Worm (Caenorhabditis elegans) whole organism, early embryonic: ENCODE data around the gene D1014.7.

Experiments
- B0310.2 ChIP-seq: sonication (generic microtip); optimal IDR thresholded peaks from 2 replicates; lab custom pipeline; 2016; ENCODE audit warnings: mild to moderate bottlenecking, missing genetic modification characterization, missing compliant biosample characterization
- F13C5.2 ChIP-seq: sonication (generic microtip); optimal IDR thresholded peaks from 2 replicates; lab custom pipeline; 2017; ENCODE audit warnings: mild to moderate bottlenecking, missing genetic modification characterization, inconsistent platforms, missing compliant biosample characterization
- aly-1 ChIP-seq: sonication (generic microtip); optimal IDR thresholded peaks from 2 replicates; lab custom pipeline; 2016; ENCODE audit warnings: missing genetic modification characterization, missing compliant biosample characterization
- ama-1 ChIP-seq: fragments of 150-350 bp; optimal IDR thresholded peaks from 2 replicates; lab custom pipeline; 2014
- ceh-13 ChIP-seq: fragments of 200-800 bp; sonication (Bioruptor generic); optimal IDR thresholded peaks from 2 replicates; lab custom pipeline; 2018; ENCODE audit warnings: mild to moderate bottlenecking, missing genetic modification characterization, missing compliant biosample characterization
- ceh-36 ChIP-seq: sonication (generic microtip); optimal IDR thresholded peaks from 2 replicates; lab custom pipeline; 2016; ENCODE audit warnings: missing genetic modification characterization, inconsistent platforms, missing compliant biosample characterization
- ets-7 ChIP-seq: sonication (generic microtip); optimal IDR thresholded peaks from 2 replicates; lab custom pipeline; 2016; ENCODE audit warnings: missing genotype, missing genetic modification characterization, missing compliant biosample characterization
- flt-1 ChIP-seq: fragments of 200-800 bp; sonication (Bioruptor generic); IDR thresholded peaks from 2 replicates; pipeline ENCODE4 v1.3.6; 2022; ENCODE audit warnings: missing genetic modification characterization, missing compliant biosample characterization
- hmbx-1 ChIP-seq: sonication (generic microtip); optimal IDR thresholded peaks from 2 replicates; lab custom pipeline; 2016; ENCODE audit warnings: mild to moderate bottlenecking, missing genetic modification characterization, missing compliant biosample characterization
- hmg-4 ChIP-seq: fragments of 200-800 bp; sonication (Bioruptor generic); optimal IDR thresholded peaks from 2 replicates; lab custom pipeline; 2018; ENCODE audit warnings: mild to moderate bottlenecking, missing genetic modification characterization, missing compliant biosample characterization
- hnd-1 ChIP-seq: sonication (generic microtip); optimal IDR thresholded peaks from 2 replicates; lab custom pipeline; 2016; ENCODE audit warnings: missing genetic modification characterization, missing compliant biosample characterization
- pes-1 ChIP-seq: fragments of 200-800 bp; sonication (Bioruptor generic); IDR thresholded peaks from 2 replicates; pipeline ENCODE4 v1.3.6; 2022; ENCODE audit warnings: missing genetic modification reagents, missing genetic modification characterization, missing compliant biosample characterization
- scrt-1 ChIP-seq: fragments of 200-800 bp; sonication (Bioruptor generic); IDR thresholded peaks from 2 replicates; pipeline ENCODE4 v1.3.6; 2022; ENCODE audit warnings: missing genetic modification characterization, missing compliant biosample characterization
- sea-1 ChIP-seq: fragments of 200-800 bp; sonication (Bioruptor generic); conservative IDR thresholded peaks from 2 replicates; pipeline ENCODE4 v1.3.6; 2022; ENCODE audit warnings: missing genetic modification characterization, missing compliant biosample characterization
- tbx-11 ChIP-seq: fragments of 200-800 bp; sonication (Bioruptor generic); IDR thresholded peaks from 2 replicates; pipeline ENCODE4 v1.3.6; 2022; ENCODE audit warnings: missing genetic modification characterization, missing compliant biosample characterization
- tbx-37 ChIP-seq: fragments of 200-800 bp; sonication (Bioruptor generic); conservative IDR thresholded peaks from 2 replicates; pipeline ENCODE4 v1.3.6; 2022; ENCODE audit warnings: missing genetic modification reagents, missing genetic modification characterization, missing compliant biosample characterization
- tra-4 ChIP-seq: sonication (generic microtip); optimal IDR thresholded peaks from 2 replicates; lab custom pipeline; 2017; ENCODE audit warnings: missing genetic modification characterization, missing compliant biosample characterization

Gene D1014.7

DNA sequence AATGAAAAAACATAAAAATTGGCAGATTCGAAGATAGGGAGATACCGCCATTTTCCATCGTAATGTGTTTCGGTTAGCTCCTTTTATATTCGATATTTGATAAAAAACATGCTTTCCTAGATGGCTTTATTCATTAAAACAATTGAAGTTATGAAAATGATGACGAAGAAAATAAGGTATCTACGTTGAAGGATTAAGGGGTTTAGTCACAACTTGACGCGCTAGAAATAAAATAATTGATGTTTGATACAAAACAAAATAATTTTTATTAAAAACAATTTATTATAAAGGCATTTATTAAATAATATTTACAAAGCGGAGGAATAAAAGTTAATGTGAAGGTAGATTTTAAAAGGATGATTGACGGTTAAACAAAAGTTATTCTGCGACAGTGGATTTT lies 27.5 kb upstream of the D1014.7 start, which contains the start of gene str-130:
TSS of gene str-130 (minus strand) at position 101 of the 400 bp plus-strand sequence.
- no peak for TF ChIP-seq hnd-1 (tag; lab: Kevin White, UChicago)

ce11 chrV:8092385-8092784 lies 25.7 kb upstream of the D1014.7 start, which contains the start of gene str-129:
str-129 (minus strand) TSS chrV:8092485.
- TF ChIP-seq hnd-1 (tag; lab: Kevin White, UChicago) (no peak), ets-7 (tag; lab: Kevin White, UChicago) (no peak), ceh-36 (tag; lab: Kevin White, UChicago) (no peak), hmg-4 (GFP tag; lab: Kevin White, UChicago) (no peak), pes-1 (GFP tag; lab: Robert Waterston, UW) (no peak), F13C5.2 (tag; lab: Kevin White, UChicago) (no peak), ceh-13 (no peak), tbx-37 (GFP tag; lab: Robert Waterston, UW) (no peak), tbx-11 (no peak), sea-1 (GFP tag; lab: Robert Waterston, UW) (no peak), tra-4 (tag; lab: Kevin White, UChicago) (no peak), flt-1 (no peak), hmbx-1 (tag; lab: Kevin White, UChicago) (no peak), scrt-1 (GFP tag; lab: Robert Waterston, UW) (no peak), B0310.2 (tag; lab: Kevin White, UChicago) (no peak), aly-1 (tag; lab: Kevin White, UChicago) (no peak)

- TF ChIP-seq hmg-4 (GFP tag; lab: Kevin White, UChicago) (no peak), aly-1 (tag; lab: Kevin White, UChicago) (no peak), tra-4 (tag; lab: Kevin White, UChicago) (no peak), F13C5.2 (tag; lab: Kevin White, UChicago) (no peak), tbx-37 (GFP tag; lab: Robert Waterston, UW) (no peak), sea-1 (GFP tag; lab: Robert Waterston, UW) (no peak), ceh-13 (no peak), hnd-1 (tag; lab: Kevin White, UChicago) (no peak), flt-1 (no peak), tbx-11 (no peak), pes-1 (GFP tag; lab: Robert Waterston, UW) (no peak), B0310.2 (tag; lab: Kevin White, UChicago) (no peak)
Observed at ce11 chrV:8095378-8095777, 22.7 kb upstream of the D1014.7 start, which contains the start of gene str-146. str-146 (minus strand) TSS chrV:8095478.

ce11 chrV:8098239-8098638 lies 19.8 kb upstream of the D1014.7 start, which contains the start of gene str-145:
str-145 (minus strand) TSS chrV:8098339.
- no peak for TF ChIP-seq hmg-4 (GFP tag; lab: Kevin White, UChicago)
- no peak for TF ChIP-seq ceh-13
- no peak for TF ChIP-seq hnd-1 (tag; lab: Kevin White, UChicago)
- no peak for TF ChIP-seq ama-1
- TF ChIP-seq flt-1: no peak
- no peak for TF ChIP-seq sea-1 (GFP tag; lab: Robert Waterston, UW)
- no peak for TF ChIP-seq hmbx-1 (tag; lab: Kevin White, UChicago)

DNA sequence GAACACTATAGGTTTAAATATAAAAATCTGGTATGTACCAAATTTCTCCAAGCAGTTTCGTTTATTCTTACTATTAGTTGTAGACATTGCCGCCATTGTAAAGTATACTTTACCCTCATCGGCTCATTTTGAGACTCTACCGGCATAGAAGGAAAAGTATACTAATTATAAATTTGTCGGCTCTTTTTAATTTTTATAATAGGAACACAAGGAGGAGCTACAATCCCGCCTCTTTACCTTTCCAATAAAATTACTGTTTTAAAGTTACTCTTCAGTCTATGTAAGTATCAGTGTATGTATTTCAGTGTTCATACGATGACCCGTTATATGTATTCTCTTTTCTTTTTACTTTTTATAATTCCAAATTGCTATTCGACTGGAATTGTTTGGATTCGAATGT lies 18.8 kb upstream of the D1014.7 start, which contains the start of gene sdz-23:
TSS of gene sdz-23 (plus strand) at position 301 of the 400 bp plus-strand sequence.
- TF ChIP-seq pes-1 (GFP tag; lab: Robert Waterston, UW) (no peak), hmbx-1 (tag; lab: Kevin White, UChicago) (no peak), ceh-13 (no peak), flt-1 (no peak), B0310.2 (tag; lab: Kevin White, UChicago) (no peak), tbx-37 (GFP tag; lab: Robert Waterston, UW) (no peak), sea-1 (GFP tag; lab: Robert Waterston, UW) (no peak), scrt-1 (GFP tag; lab: Robert Waterston, UW) (no peak), tbx-11 (no peak), ama-1 (no peak)

ce11 chrV:8102960-8103359 lies 15.1 kb upstream of the D1014.7 start, which contains the start of gene str-90:
str-90 (plus strand) TSS chrV:8103260.
- TF ChIP-seq pes-1 (GFP tag; lab: Robert Waterston, UW): no peak
- no peak for TF ChIP-seq flt-1
- TF ChIP-seq aly-1 (tag; lab: Kevin White, UChicago): no peak
- TF ChIP-seq ama-1: no peak
- no peak for TF ChIP-seq ets-7 (tag; lab: Kevin White, UChicago)

ce11 chrV:8104473-8104872 lies 13.6 kb upstream of the D1014.7 start, which contains the start of gene srlf-16:
srlf-16 (plus strand) TSS chrV:8104773.
- TF ChIP-seq ceh-13 (no peak), scrt-1 (GFP tag; lab: Robert Waterston, UW) (no peak), hmbx-1 (tag; lab: Kevin White, UChicago) (no peak), sea-1 (GFP tag; lab: Robert Waterston, UW) (no peak), pes-1 (GFP tag; lab: Robert Waterston, UW) (no peak), aly-1 (tag; lab: Kevin White, UChicago) (no peak), ceh-36 (tag; lab: Kevin White, UChicago) (no peak), F13C5.2 (tag; lab: Kevin White, UChicago) (no peak), ama-1 (no peak)

DNA sequence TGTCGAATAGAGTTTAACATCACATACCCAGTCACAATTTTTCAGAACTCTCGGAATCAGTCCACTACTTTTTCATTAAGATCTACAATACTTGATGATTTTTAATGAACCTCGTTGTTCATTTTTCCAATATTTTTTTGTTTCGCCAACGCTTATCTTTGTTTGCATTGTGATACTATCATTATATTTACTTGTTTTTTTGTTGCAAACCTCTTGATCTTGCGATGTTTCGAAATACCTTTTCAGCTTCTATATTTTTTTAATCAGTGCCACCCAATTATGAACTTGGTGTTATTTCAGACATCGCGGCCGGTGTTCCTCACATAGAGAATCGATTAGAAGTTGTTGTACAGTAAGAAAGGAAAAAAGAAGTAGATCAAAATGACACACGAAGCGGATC lies 9.4 kb upstream of the D1014.7 start, which contains the start of gene myo-5:
TSS of gene myo-5 (plus strand) at position 301 of the 400 bp plus-strand sequence.
- TF ChIP-seq hmg-4 (GFP tag; lab: Kevin White, UChicago) (no peak), flt-1 (no peak), ama-1 (no peak), tbx-37 (GFP tag; lab: Robert Waterston, UW) (no peak), scrt-1 (GFP tag; lab: Robert Waterston, UW) (no peak), tra-4 (tag; lab: Kevin White, UChicago) (no peak), ets-7 (tag; lab: Kevin White, UChicago) (no peak), hmbx-1 (tag; lab: Kevin White, UChicago) (no peak), sea-1 (GFP tag; lab: Robert Waterston, UW) (no peak), hnd-1 (tag; lab: Kevin White, UChicago) (no peak), F13C5.2 (tag; lab: Kevin White, UChicago) (no peak), tbx-11 (no peak), ceh-13 (no peak), aly-1 (tag; lab: Kevin White, UChicago) (no peak)
